Fruit fly (Drosophila melanogaster): ENCODE data around the gene Tektin-C.

The Tektin-C gene

dm6 chr3L:5768532-5769497, 27.5 kb downstream of the Tektin-C start, which contains the start of the genes Ppat-Dpck and scny (continued):
- no peak for TF ChIP-seq onecut (GFP tag; IDR thresholded peaks at IDR 0.05)
- TF ChIP-seq CG6683 (GFP tag; optimal IDR thresholded peaks at IDR 0.05), result no peak
- peak; percentile 40 for TF ChIP-seq Lhr (GFP tag; optimal IDR thresholded peaks at IDR 0.05)
- TF ChIP-seq CG12659 (GFP tag; optimal IDR thresholded peaks at IDR 0.05), result peak; percentile 75
- no peak for TF ChIP-seq bigmax (GFP tag; optimal IDR thresholded peaks at IDR 0.05)
- peak; percentile 54 for TF ChIP-seq grn (GFP tag; optimal IDR thresholded peaks at IDR 0.05)
- peak; percentile 78 for TF ChIP-seq ato (GFP tag; IDR thresholded peaks at IDR 0.05; ENCODE audit: partially characterized antibody)
- TF ChIP-seq CG42726 (GFP tag; IDR thresholded peaks at IDR 0.05; ENCODE audit: partially characterized antibody), result peak; percentile 72
- TF ChIP-seq sr (GFP tag; IDR thresholded peaks at IDR 0.05), result no peak
- peak; percentile 46 for TF ChIP-seq CG30020 (tag; optimal IDR thresholded peaks at IDR 0.05)
- TF ChIP-seq Myb (GFP tag; optimal IDR thresholded peaks at IDR 0.05), result peak; percentile 71
- 0 out of 3 replicates have a peak, but pooled peaks have one; percentile 54 for TF ChIP-seq so (GFP tag; IDR thresholded peaks at IDR 0.05)
- peak; percentile 33 for TF ChIP-seq Fer1 (GFP tag; optimal IDR thresholded peaks at IDR 0.05)
- peak; percentile 92 for TF ChIP-seq CG16813 (GFP tag; IDR thresholded peaks at IDR 0.05; ENCODE audit: partially characterized antibody)
- peak; percentile 28 for TF ChIP-seq Dad (GFP tag; optimal IDR thresholded peaks at IDR 0.05)
- peak; percentile 77; the same call in 2 of the 4 replicates for TF ChIP-seq chinmo (GFP tag; IDR thresholded peaks at IDR 0.05; ENCODE audit: partially characterized antibody)
- peak; percentile 86 for TF ChIP-seq hb (GFP tag; IDR thresholded peaks at IDR 0.05; ENCODE audit: partially characterized antibody)
- TF ChIP-seq croc (GFP tag; conservative IDR thresholded peaks at IDR 0.05), result no peak
- TF ChIP-seq CG2120 (GFP tag; optimal IDR thresholded peaks at IDR 0.05), result peak; percentile 27
- TF ChIP-seq hkb (optimal IDR thresholded peaks at IDR 0.05), result peak; percentile 60
- 0 out of 2 replicates have a peak, but pooled peaks have one; percentile 10 for TF ChIP-seq hkb (GFP tag; IDR thresholded peaks at IDR 0.05)
- no peak for TF ChIP-seq CG13296 (GFP tag; optimal IDR thresholded peaks at IDR 0.05)
- TF ChIP-seq TFAM (GFP tag; optimal IDR thresholded peaks at IDR 0.05), result no peak
- TF ChIP-seq CG10321 (GFP tag; IDR thresholded peaks at IDR 0.05), result no peak
- TF ChIP-seq Asciz (GFP tag; optimal IDR thresholded peaks at IDR 0.05), result no peak
- TF ChIP-seq CG4404 (GFP tag; IDR thresholded peaks at IDR 0.05), result no peak
- TF ChIP-seq E2f2 (GFP tag; IDR thresholded peaks at IDR 0.05), result no peak
- peak; percentile 30 for TF ChIP-seq CG4617 (GFP tag; optimal IDR thresholded peaks at IDR 0.05; ENCODE audit: borderline replicate concordance)
- TF ChIP-seq CG17829 (tag; optimal IDR thresholded peaks at IDR 0.05), result peak; percentile 59
- no peak for TF ChIP-seq Mrtf (GFP tag; IDR thresholded peaks at IDR 0.05)
- TF ChIP-seq vfl (GFP tag; optimal IDR thresholded peaks at IDR 0.05), result peak; percentile 44
- peak; percentile 61 for TF ChIP-seq CG17186 (GFP tag; optimal IDR thresholded peaks at IDR 0.05)
- TF ChIP-seq CG11504 (tag; optimal IDR thresholded peaks at IDR 0.05), result no peak
- TF ChIP-seq zfh1 (GFP tag; IDR thresholded peaks at IDR 0.05), result no peak
- peak in 1 of 2 experiments; percentile 8 for TF ChIP-seq bsh (GFP tag; optimal IDR thresholded peaks at IDR 0.05)
- peak; percentile 48; the same call in 1 of the 3 replicates for TF ChIP-seq CG34422 (GFP tag; IDR thresholded peaks at IDR 0.05)
- no peak for TF ChIP-seq CG10959 (GFP tag; IDR thresholded peaks at IDR 0.05)
- no peak for TF ChIP-seq CG17359 (tag; optimal IDR thresholded peaks at IDR 0.05)
- TF ChIP-seq ewg (GFP tag; optimal IDR thresholded peaks at IDR 0.05), result no peak
- TF ChIP-seq CG13424 (tag; optimal IDR thresholded peaks at IDR 0.05), result no peak
- no peak for TF ChIP-seq ems (GFP tag; optimal IDR thresholded peaks at IDR 0.05)
- peak; percentile 90 for TF ChIP-seq hbn (GFP tag; IDR thresholded peaks at IDR 0.05; ENCODE audit: partially characterized antibody)
- peak; percentile 8 for TF ChIP-seq dmrt11E (tag; optimal IDR thresholded peaks at IDR 0.05)
- peak; percentile 7 for TF ChIP-seq lilli (GFP tag; optimal IDR thresholded peaks at IDR 0.05)
- no peak for TF ChIP-seq CG6175 (GFP tag; IDR thresholded peaks at IDR 0.05)
- peak; percentile 89 for TF ChIP-seq inv (GFP tag; IDR thresholded peaks at IDR 0.05; ENCODE audit: partially characterized antibody)
- no peak for TF ChIP-seq CG9437 (GFP tag; optimal IDR thresholded peaks at IDR 0.05)

Measured in whole organism, embryonic.